Worm (Caenorhabditis elegans) whole organism, L3 larva: ENCODE data around the gene eat-4.

ENCODE experiments used
- ceh-16 ChIP-seq: sonication (generic microtip); optimal IDR thresholded peaks from 2 replicates; lab custom pipeline; 2017; ENCODE audit warnings: missing biosample characterization, missing genetic modification characterization
- fkh-10 ChIP-seq: sonication (generic microtip); optimal IDR thresholded peaks from 2 replicates; lab custom pipeline; 2017; ENCODE audit warnings: missing biosample characterization, missing genetic modification reagents, missing genetic modification characterization

DNA sequence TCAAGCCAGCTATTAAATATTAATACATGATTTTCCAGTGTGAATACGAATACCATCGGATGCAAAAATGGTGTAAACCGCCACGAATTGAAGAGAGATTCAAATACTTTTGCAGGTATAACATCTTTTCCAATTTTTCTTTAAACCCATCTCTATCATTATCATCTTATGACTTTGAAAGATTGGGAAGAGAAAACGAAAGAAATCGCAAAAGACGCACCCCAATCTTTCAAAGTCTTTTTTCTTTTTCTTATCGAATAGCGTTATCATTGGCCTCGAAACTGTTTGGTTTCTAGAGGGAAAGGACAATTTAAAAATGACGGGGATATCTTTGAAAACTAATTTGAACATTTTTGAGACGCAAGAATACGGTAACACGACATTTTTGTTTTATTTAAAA, 31.0 kb upstream of the eat-4 start:
- TF ChIP-seq fkh-10 (no peak), ceh-16 (no peak)
